1 fruit fly cellular context compared by ENCODE assay signal in genomic region chrX:617477-617795, dm6.
A peak's percentile ranks its signal among the peaks of the same experiment; 100 is the strongest.
TF ChIP-seq lines count a peak whose summit lies in the region.

No protein-coding gene starts in this region.

TF ChIP-seq in whole organism, embryonic, 481 proteins besides CTCF, POLR2A, EP300 and RAD21 (continued from another document and continues in another):
- TF ChIP-seq gcm (GFP tag; optimal IDR thresholded peaks at IDR 0.05; lab: Kevin White, UChicago) (no peak), Aef1 (GFP tag; IDR thresholded peaks at IDR 0.05; lab: Robert Waterston, UW) (peak; percentile 35; the same call in 2 of the 3 replicates), CG17359 (tag; optimal IDR thresholded peaks at IDR 0.05; lab: Kevin White, UChicago) (no peak), mld (GFP tag; IDR thresholded peaks at IDR 0.05; lab: Robert Waterston, UW; ENCODE audit: partially characterized antibody) (peak; percentile 57; the same call in 1 of the 3 replicates), CG18011 (GFP tag; optimal IDR thresholded peaks at IDR 0.05; lab: Kevin White, UChicago) (no peak), TFAM (GFP tag; optimal IDR thresholded peaks at IDR 0.05; lab: Kevin White, UChicago) (no peak), nmo (GFP tag; optimal IDR thresholded peaks at IDR 0.05; lab: Kevin White, UChicago) (no peak), twi (tag; optimal IDR thresholded peaks at IDR 0.05; lab: Kevin White, UChicago) (no peak), trem (tag; optimal IDR thresholded peaks at IDR 0.05; lab: Kevin White, UChicago) (peak; percentile 14), cato (GFP tag; optimal IDR thresholded peaks at IDR 0.05; lab: Kevin White, UChicago; ENCODE audit: borderline replicate concordance) (no peak), CG9727 (GFP tag; optimal IDR thresholded peaks at IDR 0.05; lab: Kevin White, UChicago) (no peak), Adf1 (GFP tag; IDR thresholded peaks at IDR 0.05; lab: Robert Waterston, UW) (no peak; the same call in 1 of the 2 replicates), D19A (tag; optimal IDR thresholded peaks at IDR 0.05; lab: Kevin White, UChicago) (no peak), ERR (GFP tag; optimal IDR thresholded peaks at IDR 0.05; lab: Kevin White, UChicago) (no peak), her (GFP tag; optimal IDR thresholded peaks at IDR 0.05; lab: Kevin White, UChicago) (peak; percentile 23), Antp (GFP tag; optimal IDR thresholded peaks at IDR 0.05; lab: Kevin White, UChicago) (no peak), Stat92E (GFP tag; optimal IDR thresholded peaks at IDR 0.05; lab: Kevin White, UChicago) (peak in 1 of 3 experiments; percentile 2), Mrtf (GFP tag; IDR thresholded peaks at IDR 0.05; lab: Robert Waterston, UW) (no peak), nerfin-2 (GFP tag; IDR thresholded peaks at IDR 0.05; lab: Robert Waterston, UW; ENCODE audit: partially characterized antibody) (peak; percentile 42; the same call in 1 of the 2 replicates), CG2129 (GFP tag; IDR thresholded peaks at IDR 0.05; lab: Robert Waterston, UW; ENCODE audit: partially characterized antibody) (peak; percentile 33; the same call in 1 of the 2 replicates), sr (GFP tag; IDR thresholded peaks at IDR 0.05; lab: Robert Waterston, UW) (no peak), sc (optimal IDR thresholded peaks at IDR 0.05; lab: Kevin White, UChicago) (no peak), sc (GFP tag; optimal IDR thresholded peaks at IDR 0.05; lab: Kevin White, UChicago) (no peak), Nf-YC (tag; optimal IDR thresholded peaks at IDR 0.05; lab: Kevin White, UChicago) (no peak), scrt (GFP tag; optimal IDR thresholded peaks at IDR 0.05; lab: Kevin White, UChicago) (peak; percentile 30), CG32532 (GFP tag; IDR thresholded peaks at IDR 0.05; lab: Robert Waterston, UW) (0 out of 2 replicates have a peak, but pooled peaks have one; percentile 6), CG17328 (GFP tag; IDR thresholded peaks at IDR 0.05; lab: Robert Waterston, UW) (no peak), dmrt11E (tag; optimal IDR thresholded peaks at IDR 0.05; lab: Kevin White, UChicago) (no peak), maf-S (GFP tag; optimal IDR thresholded peaks at IDR 0.05; lab: Kevin White, UChicago) (no peak), Abd-B (GFP tag; optimal IDR thresholded peaks at IDR 0.05; lab: Kevin White, UChicago) (no peak), Hr39 (optimal IDR thresholded peaks at IDR 0.05; lab: Kevin White, UChicago) (no peak), Oaz (GFP tag; IDR thresholded peaks at IDR 0.05; lab: Robert Waterston, UW) (no peak), inv (GFP tag; IDR thresholded peaks at IDR 0.05; lab: Robert Waterston, UW; ENCODE audit: partially characterized antibody) (peak; percentile 75), Myb (GFP tag; optimal IDR thresholded peaks at IDR 0.05; lab: Kevin White, UChicago) (peak; percentile 44), zen2 (GFP tag; IDR thresholded peaks at IDR 0.05; lab: Robert Waterston, UW; ENCODE audit: partially characterized antibody) (peak; percentile 71; the same call in 2 of the 3 replicates), CG32772 (GFP tag; IDR thresholded peaks at IDR 0.05; lab: Robert Waterston, UW) (no peak), CG8359 (GFP tag; optimal IDR thresholded peaks at IDR 0.05; lab: Kevin White, UChicago; ENCODE audit: borderline replicate concordance) (no peak), CG10274 (GFP tag; optimal IDR thresholded peaks at IDR 0.05; lab: Kevin White, UChicago) (no peak), CoRest (tag; optimal IDR thresholded peaks at IDR 0.05; lab: Kevin White, UChicago) (no peak), crc (GFP tag; optimal IDR thresholded peaks at IDR 0.05; lab: Kevin White, UChicago) (no peak), toy (GFP tag; IDR thresholded peaks at IDR 0.05; lab: Robert Waterston, UW) (no peak), E2f2 (GFP tag; IDR thresholded peaks at IDR 0.05; lab: Robert Waterston, UW) (peak; percentile 90), Ets97D (GFP tag; optimal IDR thresholded peaks at IDR 0.05; lab: Kevin White, UChicago) (peak; percentile 14), Hand (GFP tag; optimal IDR thresholded peaks at IDR 0.05; lab: Kevin White, UChicago) (no peak), ci (GFP tag; IDR thresholded peaks at IDR 0.05; lab: Robert Waterston, UW) (no peak), Lpt (GFP tag; optimal IDR thresholded peaks at IDR 0.05; lab: Kevin White, UChicago) (no peak), dm (GFP tag; optimal IDR thresholded peaks at IDR 0.05; lab: Kevin White, UChicago) (peak; percentile 23), ato (GFP tag; IDR thresholded peaks at IDR 0.05; lab: Robert Waterston, UW; ENCODE audit: partially characterized antibody) (peak; percentile 74), sna (GFP tag; IDR thresholded peaks at IDR 0.05; lab: Robert Waterston, UW; ENCODE audit: partially characterized antibody) (peak; percentile 65), hkb (optimal IDR thresholded peaks at IDR 0.05; lab: Kevin White, UChicago) (no peak), hkb (GFP tag; IDR thresholded peaks at IDR 0.05; lab: Robert Waterston, UW) (no peak), sisA (GFP tag; IDR thresholded peaks at IDR 0.05; lab: Robert Waterston, UW) (no peak), Hey (tag; optimal IDR thresholded peaks at IDR 0.05; lab: Kevin White, UChicago) (no peak), onecut (GFP tag; IDR thresholded peaks at IDR 0.05; lab: Robert Waterston, UW) (no peak), B-H1 (GFP tag; IDR thresholded peaks at IDR 0.05; lab: Robert Waterston, UW) (no peak), CG2678 (tag; optimal IDR thresholded peaks at IDR 0.05; lab: Kevin White, UChicago) (no peak), Ptx1 (GFP tag; IDR thresholded peaks at IDR 0.05; lab: Robert Waterston, UW) (no peak), stc (GFP tag; IDR thresholded peaks at IDR 0.05; lab: Robert Waterston, UW) (no peak), CG7786 (GFP tag; optimal IDR thresholded peaks at IDR 0.05; lab: Kevin White, UChicago) (peak; percentile 28), CG17802 (tag; optimal IDR thresholded peaks at IDR 0.05; lab: Kevin White, UChicago) (no peak), CG11247 (GFP tag; IDR thresholded peaks at IDR 0.05; lab: Robert Waterston, UW) (no peak), CG7963 (GFP tag; IDR thresholded peaks at IDR 0.05; lab: Robert Waterston, UW; ENCODE audit: partially characterized antibody) (peak; percentile 64; the same call in 2 of the 3 replicates), CG5245 (GFP tag; optimal IDR thresholded peaks at IDR 0.05; lab: Kevin White, UChicago) (no peak), CG1832 (GFP tag; optimal IDR thresholded peaks at IDR 0.05; lab: Kevin White, UChicago) (no peak), hbn (GFP tag; IDR thresholded peaks at IDR 0.05; lab: Robert Waterston, UW; ENCODE audit: partially characterized antibody) (peak; percentile 76), CG33557 (GFP tag; optimal IDR thresholded peaks at IDR 0.05; lab: Kevin White, UChicago) (no peak), Jarid2 (GFP tag; optimal IDR thresholded peaks at IDR 0.05; lab: Kevin White, UChicago) (no peak), fd64A (GFP tag; optimal IDR thresholded peaks at IDR 0.05; lab: Kevin White, UChicago) (no peak), Opbp (GFP tag; IDR thresholded peaks at IDR 0.05; lab: Robert Waterston, UW; ENCODE audit: partially characterized antibody) (peak; percentile 87), HmgD (GFP tag; optimal IDR thresholded peaks at IDR 0.05; lab: Kevin White, UChicago) (peak; percentile 19), CG4360 (GFP tag; IDR thresholded peaks at IDR 0.05; lab: Robert Waterston, UW) (peak; percentile 91), CG3065 (GFP tag; optimal IDR thresholded peaks at IDR 0.05; lab: Kevin White, UChicago) (no peak), Asciz (GFP tag; optimal IDR thresholded peaks at IDR 0.05; lab: Kevin White, UChicago) (no peak), NfI (GFP tag; optimal IDR thresholded peaks at IDR 0.05; lab: Kevin White, UChicago) (no peak), CG8290 (GFP tag; optimal IDR thresholded peaks at IDR 0.05; lab: Kevin White, UChicago) (no peak), CG8290 (tag; optimal IDR thresholded peaks at IDR 0.05; lab: Kevin White, UChicago) (peak in 1 of 2 experiments; percentile 68), NK7.1 (GFP tag; optimal IDR thresholded peaks at IDR 0.05; lab: Kevin White, UChicago) (no peak), CG30403 (GFP tag; optimal IDR thresholded peaks at IDR 0.05; lab: Kevin White, UChicago) (no peak), esg (GFP tag; conservative IDR thresholded peaks at IDR 0.05; lab: Robert Waterston, UW) (no peak), nau (GFP tag; optimal IDR thresholded peaks at IDR 0.05; lab: Kevin White, UChicago) (no peak), corto (GFP tag; optimal IDR thresholded peaks at IDR 0.05; lab: Kevin White, UChicago) (no peak), CG32767 (GFP tag; IDR thresholded peaks at IDR 0.05; lab: Robert Waterston, UW) (no peak), NC2β (GFP tag; optimal IDR thresholded peaks at IDR 0.05; lab: Kevin White, UChicago) (no peak), mam (GFP tag; optimal IDR thresholded peaks at IDR 0.05; lab: Kevin White, UChicago) (no peak), Dbx (GFP tag; IDR thresholded peaks at IDR 0.05; lab: Robert Waterston, UW) (no peak), Ssrp (tag; optimal IDR thresholded peaks at IDR 0.05; lab: Kevin White, UChicago) (no peak), ATbp (GFP tag; optimal IDR thresholded peaks at IDR 0.05; lab: Kevin White, UChicago) (no peak), stwl (tag; optimal IDR thresholded peaks at IDR 0.05; lab: Kevin White, UChicago) (peak; percentile 45), CG9876 (GFP tag; optimal IDR thresholded peaks at IDR 0.05; lab: Kevin White, UChicago) (no peak), Sin3A (optimal IDR thresholded peaks at IDR 0.05; lab: Kevin White, UChicago) (peak; percentile 26), CG30020 (tag; optimal IDR thresholded peaks at IDR 0.05; lab: Kevin White, UChicago) (no peak), CG10462 (GFP tag; optimal IDR thresholded peaks at IDR 0.05; lab: Kevin White, UChicago) (no peak), CG9932 (GFP tag; IDR thresholded peaks at IDR 0.05; lab: Robert Waterston, UW) (peak; percentile 48), oc (tag; optimal IDR thresholded peaks at IDR 0.05; lab: Kevin White, UChicago) (no peak), GATAe (GFP tag; conservative IDR thresholded peaks at IDR 0.05; lab: Robert Waterston, UW) (no peak), pho (GFP tag; optimal IDR thresholded peaks at IDR 0.05; lab: Kevin White, UChicago) (no peak), CG3847 (GFP tag; IDR thresholded peaks at IDR 0.05; lab: Robert Waterston, UW) (peak; percentile 34; the same call in 1 of the 2 replicates), CG3281 (GFP tag; optimal IDR thresholded peaks at IDR 0.05; lab: Kevin White, UChicago) (no peak), CG14050 (GFP tag; IDR thresholded peaks at IDR 0.05; lab: Robert Waterston, UW) (no peak), chinmo (GFP tag; IDR thresholded peaks at IDR 0.05; lab: Robert Waterston, UW; ENCODE audit: partially characterized antibody) (peak; percentile 64; the same call in 1 of the 4 replicates), CG4617 (GFP tag; optimal IDR thresholded peaks at IDR 0.05; lab: Kevin White, UChicago; ENCODE audit: borderline replicate concordance) (peak; percentile 22), ems (GFP tag; optimal IDR thresholded peaks at IDR 0.05; lab: Kevin White, UChicago) (no peak), emc (GFP tag; optimal IDR thresholded peaks at IDR 0.05; lab: Kevin White, UChicago) (no peak), Mes4 (GFP tag; optimal IDR thresholded peaks at IDR 0.05; lab: Kevin White, UChicago) (no peak), Dek (tag; optimal IDR thresholded peaks at IDR 0.05; lab: Kevin White, UChicago) (no peak), Med (GFP tag; lab: Kevin White, UChicago) (peak; percentile 82), sob (GFP tag; IDR thresholded peaks at IDR 0.05; lab: Robert Waterston, UW) (0 out of 2 replicates have a peak, but pooled peaks have one; percentile 11), CG5180 (GFP tag; optimal IDR thresholded peaks at IDR 0.05; lab: Kevin White, UChicago) (no peak), exex (tag; optimal IDR thresholded peaks at IDR 0.05; lab: Kevin White, UChicago) (no peak), CG15269 (tag; optimal IDR thresholded peaks at IDR 0.05; lab: Kevin White, UChicago) (no peak), ab (GFP tag; optimal IDR thresholded peaks at IDR 0.05; lab: Kevin White, UChicago) (no peak), CG8281 (tag; optimal IDR thresholded peaks at IDR 0.05; lab: Kevin White, UChicago) (no peak), CG2202 (tag; optimal IDR thresholded peaks at IDR 0.05; lab: Kevin White, UChicago) (no peak), CG2120 (GFP tag; optimal IDR thresholded peaks at IDR 0.05; lab: Kevin White, UChicago) (peak; percentile 15), CG10147 (GFP tag; optimal IDR thresholded peaks at IDR 0.05; lab: Kevin White, UChicago) (no peak), bsh (GFP tag; optimal IDR thresholded peaks at IDR 0.05; lab: Kevin White, UChicago) (no peak), tap (tag; optimal IDR thresholded peaks at IDR 0.05; lab: Kevin White, UChicago) (no peak), CG10366 (GFP tag; IDR thresholded peaks at IDR 0.05; lab: Robert Waterston, UW) (no peak), Hsf (GFP tag; optimal IDR thresholded peaks at IDR 0.05; lab: Kevin White, UChicago) (peak; percentile 13), tin (GFP tag; optimal IDR thresholded peaks at IDR 0.05; lab: Kevin White, UChicago) (no peak), al (GFP tag; IDR thresholded peaks at IDR 0.05; lab: Robert Waterston, UW) (no peak), CG13894 (tag; optimal IDR thresholded peaks at IDR 0.05; lab: Kevin White, UChicago) (peak; percentile 29), shn (GFP tag; optimal IDR thresholded peaks at IDR 0.05; lab: Kevin White, UChicago) (peak; percentile 24), sens-2 (GFP tag; IDR thresholded peaks at IDR 0.05; lab: Robert Waterston, UW) (no peak), CG10431 (GFP tag; optimal IDR thresholded peaks at IDR 0.05; lab: Kevin White, UChicago) (no peak), CG15601 (tag; optimal IDR thresholded peaks at IDR 0.05; lab: Kevin White, UChicago) (no peak), CG18619 (GFP tag; optimal IDR thresholded peaks at IDR 0.05; lab: Kevin White, UChicago) (no peak), CG6683 (GFP tag; optimal IDR thresholded peaks at IDR 0.05; lab: Kevin White, UChicago) (no peak), CG4328 (GFP tag; optimal IDR thresholded peaks at IDR 0.05; lab: Kevin White, UChicago) (no peak), Atf6 (GFP tag; IDR thresholded peaks at IDR 0.05; lab: Robert Waterston, UW) (no peak), h (optimal IDR thresholded peaks at IDR 0.05; lab: Kevin White, UChicago) (no peak), HLH4C (GFP tag; IDR thresholded peaks at IDR 0.05; lab: Robert Waterston, UW; ENCODE audit: partially characterized antibody) (peak; percentile 69), ken (GFP tag; IDR thresholded peaks at IDR 0.05; lab: Robert Waterston, UW) (0 out of 3 replicates have a peak, but pooled peaks have one; percentile 16), wdn (GFP tag; IDR thresholded peaks at IDR 0.05; lab: Robert Waterston, UW) (no peak)
